Worm (Caenorhabditis elegans) whole organism, L3 larva: ENCODE data around the gene fpn-1.2.

ENCODE experiments used
- nhr-12 ChIP-seq: fragments of 150-350 bp; optimal IDR thresholded peaks from 2 replicates; lab custom pipeline; 2014; ENCODE audit warnings: missing biosample characterization, missing genetic modification characterization
- nhr-237 ChIP-seq: fragments of 150-350 bp; optimal IDR thresholded peaks from 2 replicates; lab custom pipeline; 2014; ENCODE audit warnings: missing biosample characterization, missing genetic modification characterization

- TF ChIP-seq nhr-12 (no peak), nhr-237 (tag; lab: Kevin White, UChicago) (no peak)
Measured at ce11 chrV:1450160-1450559, 14.3 kb downstream of the fpn-1.2 start, which contains the start of gene cnc-2.
